Fruit fly (Drosophila melanogaster): ENCODE measurements around the gene CycT.
A peak's percentile ranks its signal among the peaks of the same experiment; 100 is the strongest.

The CycT gene

DNA sequence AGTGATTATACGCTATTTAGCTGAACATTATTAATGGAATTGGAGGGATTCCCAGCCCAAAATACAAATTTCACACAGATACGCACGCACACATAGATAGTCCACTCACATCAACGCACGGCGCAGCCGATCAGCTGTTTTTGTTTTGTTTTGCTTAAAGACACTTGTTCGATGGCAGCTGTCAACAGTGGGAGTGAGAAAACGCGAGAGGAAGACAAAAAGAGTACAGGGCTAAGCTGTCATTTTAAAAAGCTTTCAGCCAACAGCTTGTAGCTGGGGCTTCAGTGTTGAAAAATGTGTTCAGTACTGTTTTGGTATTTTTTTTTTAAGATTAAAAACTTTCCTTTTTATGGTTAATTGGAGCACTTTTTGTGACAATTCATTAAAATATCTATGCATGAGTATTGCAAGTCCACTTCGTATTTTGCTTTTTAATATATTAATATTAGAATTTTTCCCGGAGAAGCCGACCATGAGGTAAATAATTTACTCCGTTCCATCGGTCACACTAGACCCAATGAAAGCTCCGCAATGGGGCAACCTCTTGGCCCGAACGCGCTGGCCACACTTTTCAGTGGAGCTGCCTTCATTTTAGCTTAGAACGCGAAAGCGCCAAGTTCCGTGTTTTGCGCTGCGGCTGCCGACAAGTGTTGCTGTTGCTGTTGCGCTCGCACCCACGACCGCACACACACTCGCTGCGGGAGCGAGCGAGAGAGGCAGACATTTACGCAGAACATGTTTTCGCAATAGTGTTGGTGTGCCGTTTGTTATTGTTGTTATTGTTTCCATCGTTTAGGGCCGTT lies 24.5 kb downstream of the CycT start (continued):
- TF ChIP-seq CG11294 (GFP tag; IDR thresholded peaks at IDR 0.05) (no peak; the same call in 1 of the 2 replicates), Sox102F (GFP tag; optimal IDR thresholded peaks at IDR 0.05) (peak; percentile 46), CG11902 (GFP tag; optimal IDR thresholded peaks at IDR 0.05) (no peak), CG6276 (GFP tag; optimal IDR thresholded peaks at IDR 0.05) (no peak), Sox14 (GFP tag; optimal IDR thresholded peaks at IDR 0.05) (peak; percentile 57), CG6808 (GFP tag; optimal IDR thresholded peaks at IDR 0.05) (no peak), Gug (GFP tag; IDR thresholded peaks at IDR 0.05) (no peak), CG31627 (GFP tag; optimal IDR thresholded peaks at IDR 0.05) (peak; percentile 66), acj6 (GFP tag; optimal IDR thresholded peaks at IDR 0.05) (peak; percentile 70), vri (GFP tag; optimal IDR thresholded peaks at IDR 0.05) (peak; percentile 17), CG32006 (GFP tag; optimal IDR thresholded peaks at IDR 0.05) (peak; percentile 50), Blimp-1 (GFP tag; optimal IDR thresholded peaks at IDR 0.05) (no peak), fd85E (GFP tag; optimal IDR thresholded peaks at IDR 0.05) (peak; percentile 42), CG8119 (GFP tag; IDR thresholded peaks at IDR 0.05) (no peak), topi (GFP tag; optimal IDR thresholded peaks at IDR 0.05) (peak; percentile 59), CG15336 (GFP tag; IDR thresholded peaks at IDR 0.05) (no peak; the same call in 1 of the 2 replicates), eg (GFP tag; IDR thresholded peaks at IDR 0.05) (peak; percentile 65), Eip75B (GFP tag; optimal IDR thresholded peaks at IDR 0.05) (peak; percentile 57), Lpt (GFP tag; optimal IDR thresholded peaks at IDR 0.05) (peak; percentile 24), Eip78C (GFP tag) (peak; percentile 91), CG8632 (GFP tag; optimal IDR thresholded peaks at IDR 0.05) (peak; percentile 21), Ets96B (tag; optimal IDR thresholded peaks at IDR 0.05) (peak; percentile 28), Hr38 (GFP tag; optimal IDR thresholded peaks at IDR 0.05) (no peak), CG3919 (GFP tag; optimal IDR thresholded peaks at IDR 0.05) (peak; percentile 35)

DNA sequence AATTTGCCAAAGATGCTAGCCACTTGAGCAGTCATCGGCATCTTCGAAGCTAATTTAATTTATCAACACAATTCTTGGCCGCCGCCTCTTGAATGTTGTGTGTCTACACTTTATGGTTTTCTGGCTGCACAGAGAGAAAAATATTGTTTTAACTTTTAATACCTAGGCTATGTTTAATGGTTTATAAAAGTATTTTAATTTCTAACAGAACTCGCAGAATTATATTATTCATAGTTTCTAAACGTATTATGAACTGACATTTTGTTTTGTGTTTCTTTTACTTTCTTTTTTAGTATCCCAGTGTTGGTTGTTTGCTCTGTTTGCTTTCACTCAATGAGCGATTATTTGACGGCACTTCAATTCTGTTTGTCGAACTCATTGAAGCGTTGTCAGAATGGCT lies 25.4 kb downstream of the CycT start:
- no peak for TF ChIP-seq CG6792 (GFP tag; optimal IDR thresholded peaks at IDR 0.05)
- peak; percentile 21 for TF ChIP-seq fkh (GFP tag; optimal IDR thresholded peaks at IDR 0.05)
- TF ChIP-seq CG8632 (GFP tag; optimal IDR thresholded peaks at IDR 0.05) = no peak
- peak; percentile 39 for TF ChIP-seq Met (GFP tag; optimal IDR thresholded peaks at IDR 0.05)
- TF ChIP-seq Smox (GFP tag; optimal IDR thresholded peaks at IDR 0.05) = no peak
- peak; percentile 15 for TF ChIP-seq Hr4 (GFP tag; optimal IDR thresholded peaks at IDR 0.05)
- TF ChIP-seq cyc (GFP tag; optimal IDR thresholded peaks at IDR 0.05) = no peak
- peak; percentile 33 for TF ChIP-seq Eip78C (GFP tag)
- no peak for TF ChIP-seq lz (GFP tag; optimal IDR thresholded peaks at IDR 0.05)
- TF ChIP-seq CG32006 (GFP tag; optimal IDR thresholded peaks at IDR 0.05) = no peak
- peak; percentile 34; the same call in 1 of the 2 replicates for TF ChIP-seq CG15336 (GFP tag; IDR thresholded peaks at IDR 0.05)
- no peak for TF ChIP-seq pdm3 (GFP tag; optimal IDR thresholded peaks at IDR 0.05)
- TF ChIP-seq CG3032 (tag; optimal IDR thresholded peaks at IDR 0.05) = no peak
- no peak for TF ChIP-seq CG31627 (GFP tag; optimal IDR thresholded peaks at IDR 0.05)
- no peak for TF ChIP-seq net (GFP tag; optimal IDR thresholded peaks at IDR 0.05)

DNA sequence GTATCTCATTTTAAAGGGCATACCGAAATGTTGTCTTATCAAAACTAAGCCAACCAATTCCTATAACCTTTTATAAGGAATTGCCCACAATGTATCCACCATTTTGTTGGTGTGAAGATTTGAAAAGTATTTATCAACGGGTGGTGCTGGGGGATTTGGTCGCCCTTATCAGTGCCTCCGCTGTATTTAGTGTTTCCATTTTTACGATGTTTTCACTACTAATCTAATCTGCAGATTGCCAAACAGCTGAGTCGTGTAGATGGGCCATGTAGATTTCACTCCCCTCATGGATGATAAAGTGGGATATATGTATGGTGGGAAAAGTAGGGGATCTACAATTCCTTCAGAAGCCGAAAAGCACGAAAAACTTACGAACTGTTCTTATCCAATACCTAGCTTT lies 26.2 kb downstream of the CycT start:
- TF ChIP-seq fkh (GFP tag; optimal IDR thresholded peaks at IDR 0.05) (peak; percentile 40), CG8632 (GFP tag; optimal IDR thresholded peaks at IDR 0.05) (no peak), dac (GFP tag; optimal IDR thresholded peaks at IDR 0.05) (no peak), CG11902 (GFP tag; optimal IDR thresholded peaks at IDR 0.05) (no peak), eg (GFP tag; IDR thresholded peaks at IDR 0.05) (no peak), vri (GFP tag; optimal IDR thresholded peaks at IDR 0.05) (peak; percentile 47), Eip93F (GFP tag; optimal IDR thresholded peaks at IDR 0.05) (no peak), net (GFP tag; optimal IDR thresholded peaks at IDR 0.05) (no peak), CG7368 (GFP tag; optimal IDR thresholded peaks at IDR 0.05) (no peak), CG8319 (GFP tag; optimal IDR thresholded peaks at IDR 0.05) (no peak)
